1 fruit fly cellular context compared by ENCODE assay signal in genomic region chr2L:11987945-11988344, dm6.
TF ChIP-seq lines count a peak whose summit lies in the region.

CG6686 (minus strand) TSS chr2L:11988039.
CG34163 (plus strand) TSS chr2L:11988270.

TF ChIP-seq in whole organism, embryonic, 481 proteins besides CTCF, POLR2A, EP300 and RAD21 (continued from another document):
- no peak for TF ChIP-seq CG8290 (GFP tag; optimal IDR thresholded peaks at IDR 0.05; lab: Kevin White, UChicago)
- no peak for TF ChIP-seq CG8290 (tag; optimal IDR thresholded peaks at IDR 0.05; lab: Kevin White, UChicago)
- TF ChIP-seq ftz-f1 (GFP tag; optimal IDR thresholded peaks at IDR 0.05; lab: Kevin White, UChicago): peak; percentile 17
- TF ChIP-seq CG6689 (GFP tag; IDR thresholded peaks at IDR 0.05; lab: Robert Waterston, UW): 0 out of 2 replicates have a peak, but pooled peaks have one; percentile 27
- no peak for TF ChIP-seq wek (GFP tag; optimal IDR thresholded peaks at IDR 0.05; lab: Kevin White, UChicago)
- peak; percentile 50 for TF ChIP-seq CG9609 (GFP tag; optimal IDR thresholded peaks at IDR 0.05; lab: Kevin White, UChicago)
- peak; percentile 34 for TF ChIP-seq HmgD (GFP tag; optimal IDR thresholded peaks at IDR 0.05; lab: Kevin White, UChicago)
- TF ChIP-seq Hey (tag; optimal IDR thresholded peaks at IDR 0.05; lab: Kevin White, UChicago): no peak
- TF ChIP-seq CG13624 (GFP tag; optimal IDR thresholded peaks at IDR 0.05; lab: Kevin White, UChicago): peak; percentile 65
- no peak for TF ChIP-seq CG7963 (GFP tag; IDR thresholded peaks at IDR 0.05; lab: Robert Waterston, UW; ENCODE audit: partially characterized antibody)
- TF ChIP-seq emc (GFP tag; optimal IDR thresholded peaks at IDR 0.05; lab: Kevin White, UChicago): no peak
- peak; percentile 52 for TF ChIP-seq unpg (GFP tag; optimal IDR thresholded peaks at IDR 0.05; lab: Kevin White, UChicago)
- peak; percentile 27 for TF ChIP-seq nerfin-1 (tag; optimal IDR thresholded peaks at IDR 0.05; lab: Kevin White, UChicago)
- TF ChIP-seq row (GFP tag; IDR thresholded peaks at IDR 0.05; lab: Robert Waterston, UW): peak; percentile 69
- peak; percentile 41 for TF ChIP-seq vfl (GFP tag; optimal IDR thresholded peaks at IDR 0.05; lab: Kevin White, UChicago)
- TF ChIP-seq Dref (GFP tag; IDR thresholded peaks at IDR 0.05; lab: Robert Waterston, UW): no peak
- TF ChIP-seq sob (GFP tag; IDR thresholded peaks at IDR 0.05; lab: Robert Waterston, UW): peak; percentile 42; the same call in 1 of the 2 replicates
- no peak for TF ChIP-seq C15 (GFP tag; IDR thresholded peaks at IDR 0.05; lab: Robert Waterston, UW)
- TF ChIP-seq CG18764 (GFP tag; optimal IDR thresholded peaks at IDR 0.05; lab: Kevin White, UChicago): peak; percentile 14
- peak; percentile 7 for TF ChIP-seq CG3838 (GFP tag; optimal IDR thresholded peaks at IDR 0.05; lab: Kevin White, UChicago)
- TF ChIP-seq CG16779 (GFP tag; IDR thresholded peaks at IDR 0.05; lab: Robert Waterston, UW): no peak
- peak; percentile 34 for TF ChIP-seq CG10979 (tag; optimal IDR thresholded peaks at IDR 0.05; lab: Kevin White, UChicago)
- TF ChIP-seq HLH54F (GFP tag; optimal IDR thresholded peaks at IDR 0.05; lab: Kevin White, UChicago): peak; percentile 42
- peak; percentile 20 to 44 for TF ChIP-seq dpn (GFP tag; optimal IDR thresholded peaks at IDR 0.05; lab: Kevin White, UChicago)
- peak; percentile 29 for TF ChIP-seq Hmx (GFP tag; optimal IDR thresholded peaks at IDR 0.05; lab: Kevin White, UChicago)
- TF ChIP-seq Hmr (GFP tag; optimal IDR thresholded peaks at IDR 0.05; lab: Kevin White, UChicago): peak; percentile 61
- TF ChIP-seq CG10543 (GFP tag; optimal IDR thresholded peaks at IDR 0.05; lab: Kevin White, UChicago): peak; percentile 1
- TF ChIP-seq sug (tag; optimal IDR thresholded peaks at IDR 0.05; lab: Kevin White, UChicago): peak; percentile 54
- peak; percentile 94 for TF ChIP-seq YL-1 (GFP tag; optimal IDR thresholded peaks at IDR 0.05; lab: Kevin White, UChicago)
- peak; percentile 74 for TF ChIP-seq CG9797 (GFP tag; optimal IDR thresholded peaks at IDR 0.05; lab: Kevin White, UChicago)
- peak; percentile 35 for TF ChIP-seq CG17359 (tag; optimal IDR thresholded peaks at IDR 0.05; lab: Kevin White, UChicago)
- TF ChIP-seq Lim3 (GFP tag; IDR thresholded peaks at IDR 0.05; lab: Robert Waterston, UW): no peak
- peak; percentile 44 for TF ChIP-seq zen (tag; optimal IDR thresholded peaks at IDR 0.05; lab: Kevin White, UChicago)
- TF ChIP-seq insv (GFP tag; optimal IDR thresholded peaks at IDR 0.05; lab: Kevin White, UChicago): peak in 1 of 2 experiments; percentile 3
- peak; percentile 51 for TF ChIP-seq CG4854 (GFP tag; optimal IDR thresholded peaks at IDR 0.05; lab: Kevin White, UChicago)
- TF ChIP-seq Chrac-16 (GFP tag; optimal IDR thresholded peaks at IDR 0.05; lab: Kevin White, UChicago): peak; percentile 33
- no peak for TF ChIP-seq vnd (GFP tag; IDR thresholded peaks at IDR 0.05; lab: Robert Waterston, UW; ENCODE audit: partially characterized antibody)
- TF ChIP-seq Abd-B (GFP tag; optimal IDR thresholded peaks at IDR 0.05; lab: Kevin White, UChicago): peak; percentile 46
- TF ChIP-seq CG9727 (GFP tag; optimal IDR thresholded peaks at IDR 0.05; lab: Kevin White, UChicago): peak; percentile 33
- TF ChIP-seq NfI (GFP tag; optimal IDR thresholded peaks at IDR 0.05; lab: Kevin White, UChicago): peak; percentile 35
- no peak for TF ChIP-seq tup (GFP tag; optimal IDR thresholded peaks at IDR 0.05; lab: Kevin White, UChicago)
- peak; percentile 9 for TF ChIP-seq CG9876 (GFP tag; optimal IDR thresholded peaks at IDR 0.05; lab: Kevin White, UChicago)
- peak; percentile 8 for TF ChIP-seq caup (GFP tag; optimal IDR thresholded peaks at IDR 0.05; lab: Kevin White, UChicago; ENCODE audit: severe bottlenecking)
- TF ChIP-seq tx (GFP tag; optimal IDR thresholded peaks at IDR 0.05; lab: Kevin White, UChicago): peak; percentile 31
- TF ChIP-seq CHES-1-like (GFP tag; optimal IDR thresholded peaks at IDR 0.05; lab: Kevin White, UChicago): peak; percentile 63
- peak; percentile 59 for TF ChIP-seq Sin3A (optimal IDR thresholded peaks at IDR 0.05; lab: Kevin White, UChicago)
- TF ChIP-seq Ravus (GFP tag; IDR thresholded peaks at IDR 0.05; lab: Robert Waterston, UW): no peak
- peak; percentile 39; the same call in 1 of the 2 replicates for TF ChIP-seq CG10366 (GFP tag; IDR thresholded peaks at IDR 0.05; lab: Robert Waterston, UW)
- TF ChIP-seq CG3847 (GFP tag; IDR thresholded peaks at IDR 0.05; lab: Robert Waterston, UW): 0 out of 2 replicates have a peak, but pooled peaks have one; percentile 24
- TF ChIP-seq Myb (GFP tag; optimal IDR thresholded peaks at IDR 0.05; lab: Kevin White, UChicago): peak; percentile 13
- no peak for TF ChIP-seq cg (GFP tag; optimal IDR thresholded peaks at IDR 0.05; lab: Kevin White, UChicago)
- peak; percentile 63 for TF ChIP-seq pzg (GFP tag; optimal IDR thresholded peaks at IDR 0.05; lab: Kevin White, UChicago)
- peak; percentile 12 for TF ChIP-seq ind (GFP tag; optimal IDR thresholded peaks at IDR 0.05; lab: Kevin White, UChicago)
- TF ChIP-seq BEAF-32 (GFP tag; optimal IDR thresholded peaks at IDR 0.05; lab: Kevin White, UChicago): peak; percentile 41
- peak; percentile 61 for TF ChIP-seq Xbp1 (GFP tag; optimal IDR thresholded peaks at IDR 0.05; lab: Kevin White, UChicago)
- TF ChIP-seq Atf-2 (GFP tag; optimal IDR thresholded peaks at IDR 0.05; lab: Kevin White, UChicago): peak; percentile 3
- TF ChIP-seq sqz (GFP tag; optimal IDR thresholded peaks at IDR 0.05; lab: Kevin White, UChicago): no peak
- TF ChIP-seq CG6654 (GFP tag; optimal IDR thresholded peaks at IDR 0.05; lab: Kevin White, UChicago): no peak
- TF ChIP-seq CG9932 (GFP tag; IDR thresholded peaks at IDR 0.05; lab: Robert Waterston, UW): peak; percentile 56
- TF ChIP-seq MESR4 (GFP tag; optimal IDR thresholded peaks at IDR 0.05; lab: Kevin White, UChicago): peak; percentile 0
- TF ChIP-seq CoRest (tag; optimal IDR thresholded peaks at IDR 0.05; lab: Kevin White, UChicago): peak; percentile 62
- TF ChIP-seq exex (tag; optimal IDR thresholded peaks at IDR 0.05; lab: Kevin White, UChicago): peak; percentile 19
- TF ChIP-seq CG10321 (GFP tag; IDR thresholded peaks at IDR 0.05; lab: Robert Waterston, UW): no peak
- no peak for TF ChIP-seq CG7357 (GFP tag; IDR thresholded peaks at IDR 0.05; lab: Robert Waterston, UW)
- peak; percentile 55 for TF ChIP-seq CG7786 (GFP tag; optimal IDR thresholded peaks at IDR 0.05; lab: Kevin White, UChicago)
- no peak for TF ChIP-seq mld (GFP tag; IDR thresholded peaks at IDR 0.05; lab: Robert Waterston, UW; ENCODE audit: partially characterized antibody)
- peak; percentile 91 for TF ChIP-seq Ets65A (GFP tag; lab: Kevin White, UChicago)
- peak; percentile 11 for TF ChIP-seq pnt (GFP tag; optimal IDR thresholded peaks at IDR 0.05; lab: Kevin White, UChicago)
- peak; percentile 14 for TF ChIP-seq CG18011 (GFP tag; optimal IDR thresholded peaks at IDR 0.05; lab: Kevin White, UChicago)
- TF ChIP-seq CG14667 (GFP tag; IDR thresholded peaks at IDR 0.05; lab: Robert Waterston, UW): peak; percentile 20; the same call in 1 of the 2 replicates
- peak; percentile 22 for TF ChIP-seq slp2 (GFP tag; optimal IDR thresholded peaks at IDR 0.05; lab: Kevin White, UChicago)
- peak; percentile 31 for TF ChIP-seq gro (GFP tag; optimal IDR thresholded peaks at IDR 0.05; lab: Kevin White, UChicago)
- TF ChIP-seq Bteb2 (GFP tag; optimal IDR thresholded peaks at IDR 0.05; lab: Kevin White, UChicago): peak; percentile 34
- TF ChIP-seq CG4617 (GFP tag; optimal IDR thresholded peaks at IDR 0.05; lab: Kevin White, UChicago; ENCODE audit: borderline replicate concordance): peak; percentile 88
- TF ChIP-seq Antp (GFP tag; optimal IDR thresholded peaks at IDR 0.05; lab: Kevin White, UChicago): peak; percentile 10
- TF ChIP-seq her (GFP tag; optimal IDR thresholded peaks at IDR 0.05; lab: Kevin White, UChicago): no peak
- peak; percentile 77 for TF ChIP-seq Sry-β (GFP tag; optimal IDR thresholded peaks at IDR 0.05; lab: Kevin White, UChicago)
- no peak; the same call in 1 of the 2 replicates for TF ChIP-seq Ptx1 (GFP tag; IDR thresholded peaks at IDR 0.05; lab: Robert Waterston, UW)
- TF ChIP-seq Dfd (GFP tag; optimal IDR thresholded peaks at IDR 0.05; lab: Kevin White, UChicago): no peak
- TF ChIP-seq amos (GFP tag; IDR thresholded peaks at IDR 0.05; lab: Robert Waterston, UW; ENCODE audit: partially characterized antibody): 0 out of 2 replicates have a peak, but pooled peaks have one; percentile 12
- TF ChIP-seq dmrt11E (tag; optimal IDR thresholded peaks at IDR 0.05; lab: Kevin White, UChicago): peak; percentile 35
- TF ChIP-seq CG31365 (tag; optimal IDR thresholded peaks at IDR 0.05; lab: Kevin White, UChicago): no peak
- peak; percentile 83 for TF ChIP-seq gfzf (GFP tag; optimal IDR thresholded peaks at IDR 0.05; lab: Kevin White, UChicago)
- TF ChIP-seq CG3065 (GFP tag; optimal IDR thresholded peaks at IDR 0.05; lab: Kevin White, UChicago): no peak
- peak; percentile 69 for TF ChIP-seq CG30403 (GFP tag; optimal IDR thresholded peaks at IDR 0.05; lab: Kevin White, UChicago)
- TF ChIP-seq vvl (GFP tag; IDR thresholded peaks at IDR 0.05; lab: Robert Waterston, UW): peak; percentile 40; the same call in 1 of the 2 replicates
- no peak for TF ChIP-seq HLHmδ (GFP tag; optimal IDR thresholded peaks at IDR 0.05; lab: Kevin White, UChicago)
- peak; percentile 47 for TF ChIP-seq Meics (GFP tag; optimal IDR thresholded peaks at IDR 0.05; lab: Kevin White, UChicago)
- no peak for TF ChIP-seq Nf-YA (GFP tag; IDR thresholded peaks at IDR 0.05; lab: Robert Waterston, UW)
- TF ChIP-seq bbx (GFP tag; IDR thresholded peaks at IDR 0.05; lab: Robert Waterston, UW; ENCODE audit: partially characterized antibody): no peak
TF ChIP-seq in whole organism, embryonic: peak in this region for 168.
